Worm (Caenorhabditis elegans): ENCODE measurements around the gene K03B4.8.

The K03B4.8 gene

ce11 chrV:4647857-4648256 is 26.5 kb downstream of the K03B4.8 start, which contains the start of gene F41F3.3 (continued):
- TF ChIP-seq eyg-1 (tag; optimal IDR thresholded peaks at IDR 0.05), result no peak
- TF ChIP-seq unc-42 (tag; optimal IDR thresholded peaks at IDR 0.05), result no peak
- TF ChIP-seq ceh-34 (tag; optimal IDR thresholded peaks at IDR 0.05), result no peak
- no peak for TF ChIP-seq Y22D7AL.16 (tag; optimal IDR thresholded peaks at IDR 0.05)
- no peak for TF ChIP-seq lim-6 (tag; optimal IDR thresholded peaks at IDR 0.05)
- TF ChIP-seq ceh-18 (tag; optimal IDR thresholded peaks at IDR 0.05), result no peak
- TF ChIP-seq ceh-2 (tag; optimal IDR thresholded peaks at IDR 0.05), result peak; percentile 24
- no peak for TF ChIP-seq fax-1 (tag; optimal IDR thresholded peaks at IDR 0.05)
- TF ChIP-seq T23F11.4 (GFP tag; optimal IDR thresholded peaks at IDR 0.05), result peak; percentile 93
- no peak for TF ChIP-seq zip-5 (tag; optimal IDR thresholded peaks at IDR 0.05)
- TF ChIP-seq fkh-10 (GFP tag; optimal IDR thresholded peaks at IDR 0.05), result no peak
- peak; percentile 67 for TF ChIP-seq mec-3 (tag; optimal IDR thresholded peaks at IDR 0.05; ENCODE audit: borderline replicate concordance)
- TF ChIP-seq K02D7.2 (tag; optimal IDR thresholded peaks at IDR 0.05), result peak; percentile 15
- TF ChIP-seq tbx-2 (tag; optimal IDR thresholded peaks at IDR 0.05), result no peak
- peak; percentile 32 for TF ChIP-seq ceh-6 (GFP tag; optimal IDR thresholded peaks at IDR 0.05)
- TF ChIP-seq K09A11.1 (tag; optimal IDR thresholded peaks at IDR 0.05; ENCODE audit: insufficient read depth), result no peak
- no peak for TF ChIP-seq ceh-22 (tag; optimal IDR thresholded peaks at IDR 0.05)
- TF ChIP-seq ceh-19 (GFP tag; optimal IDR thresholded peaks at IDR 0.05), result no peak
- peak; percentile 70 for TF ChIP-seq ztf-16 (tag; optimal IDR thresholded peaks at IDR 0.05)
- no peak for TF ChIP-seq C08G9.2 (tag; optimal IDR thresholded peaks at IDR 0.05)
- TF ChIP-seq ceh-24 (tag; optimal IDR thresholded peaks at IDR 0.05), result no peak
- no peak for TF ChIP-seq ama-1 (optimal IDR thresholded peaks at IDR 0.05)
- no peak for TF ChIP-seq ceh-30 (tag; optimal IDR thresholded peaks at IDR 0.05)
- TF ChIP-seq nhr-11 (tag; optimal IDR thresholded peaks at IDR 0.05), result no peak
- no peak for TF ChIP-seq che-1 (tag; optimal IDR thresholded peaks at IDR 0.05)
- TF ChIP-seq nfya-1 (tag; optimal IDR thresholded peaks at IDR 0.05), result no peak
- no peak for TF ChIP-seq nhr-232 (tag; optimal IDR thresholded peaks at IDR 0.05)
- peak; percentile 21 for TF ChIP-seq ceh-31 (tag; optimal IDR thresholded peaks at IDR 0.05)
- TF ChIP-seq hlh-30 (tag; optimal IDR thresholded peaks at IDR 0.05; ENCODE audit: insufficient read depth), result no peak
- peak; percentile 50 for TF ChIP-seq ref-2 (tag; optimal IDR thresholded peaks at IDR 0.05)
- no peak for TF ChIP-seq unc-86 (tag; optimal IDR thresholded peaks at IDR 0.05)
- TF ChIP-seq F13H6.1 (tag; optimal IDR thresholded peaks at IDR 0.05), result peak; percentile 49
- TF ChIP-seq dmd-4 (tag; optimal IDR thresholded peaks at IDR 0.05; ENCODE audit: borderline replicate concordance), result peak; percentile 25
- peak; percentile 29 for TF ChIP-seq ceh-14 (tag; optimal IDR thresholded peaks at IDR 0.05)
- no peak for TF ChIP-seq sox-2 (GFP tag; IDR thresholded peaks at IDR 0.05)
- peak; percentile 42 for TF ChIP-seq madf-2 (tag; optimal IDR thresholded peaks at IDR 0.05)
- TF ChIP-seq elt-4 (tag; optimal IDR thresholded peaks at IDR 0.05), result no peak
- TF ChIP-seq hlh-6 (tag; optimal IDR thresholded peaks at IDR 0.05), result no peak
- TF ChIP-seq odd-2 (tag; optimal IDR thresholded peaks at IDR 0.05), result no peak
- TF ChIP-seq rnt-1 (tag; optimal IDR thresholded peaks at IDR 0.05), result no peak
- no peak for TF ChIP-seq hlh-13 (GFP tag; optimal IDR thresholded peaks at IDR 0.05)
- TF ChIP-seq tbx-7 (tag; optimal IDR thresholded peaks at IDR 0.05), result no peak

- TF ChIP-seq tbx-7 (tag; optimal IDR thresholded peaks at IDR 0.05) (no peak), fax-1 (tag; optimal IDR thresholded peaks at IDR 0.05) (no peak), ceh-6 (GFP tag; optimal IDR thresholded peaks at IDR 0.05) (no peak), dve-1 (tag; optimal IDR thresholded peaks at IDR 0.05) (no peak), pag-3 (tag; optimal IDR thresholded peaks at IDR 0.05; ENCODE audit: borderline replicate concordance) (no peak), ref-2 (tag; optimal IDR thresholded peaks at IDR 0.05) (no peak), ceh-24 (tag; optimal IDR thresholded peaks at IDR 0.05) (no peak), ceh-31 (tag; optimal IDR thresholded peaks at IDR 0.05) (no peak)
Observed at ce11 chrV:4647279-4647819, 27.1 kb downstream of the K03B4.8 start.

All from whole organism, late embryonic.